Worm (Caenorhabditis elegans) whole organism, L1 larva: Measurements from ENCODE around the gene git-1.
A peak's percentile ranks its signal among the peaks of the same experiment; 100 is the strongest.

Experiments used
- F16B12.6 ChIP-seq: fragments of 150-350 bp; optimal IDR thresholded peaks from 2 replicates; lab custom pipeline; 2014; ENCODE audit warnings: missing biosample characterization, missing genetic modification characterization
- aly-2 ChIP-seq: fragments of 150-350 bp; optimal IDR thresholded peaks from 2 replicates; lab custom pipeline; 2014; ENCODE audit warnings: missing biosample characterization, missing genetic modification characterization
- ceh-82 ChIP-seq, 3 experiments: fragments of 150-350 bp in 1 of 3; sonication (generic microtip) in 2 of 3; optimal IDR thresholded peaks; 2 replicates each; lab custom pipeline; 2014 to 2017; ENCODE audit warnings: missing biosample characterization in 3 of 3, missing genetic modification characterization in 3 of 3
- dpl-1 ChIP-seq, 3 experiments: fragments of 150-350 bp in 2 of 3; sonication (generic microtip) in 1 of 3; optimal IDR thresholded peaks; 2 replicates each; lab custom pipeline; 2014 to 2017; ENCODE audit warnings: missing biosample characterization in 3 of 3, missing genetic modification characterization in 3 of 3, missing genetic modification reagents in 3 of 3
- fkh-10 ChIP-seq: sonication (generic microtip); optimal IDR thresholded peaks from 2 replicates; lab custom pipeline; 2017; ENCODE audit warnings: missing biosample characterization, missing genetic modification reagents, missing genetic modification characterization
- fkh-8 ChIP-seq: sonication (generic microtip); optimal IDR thresholded peaks from 2 replicates; lab custom pipeline; 2016; ENCODE audit warnings: mild to moderate bottlenecking, missing genetic modification characterization, missing compliant biosample characterization
- nhr-11 ChIP-seq: fragments of 150-350 bp; optimal IDR thresholded peaks from 2 replicates; lab custom pipeline; 2014; ENCODE audit warnings: missing biosample characterization, missing genetic modification characterization
- nhr-19 ChIP-seq: fragments of 200-800 bp; sonication (Bioruptor generic); conservative IDR thresholded peaks from 2 replicates; pipeline ENCODE4 v1.3.6; 2022; ENCODE audit warnings: missing genetic modification characterization, missing compliant biosample characterization
- nhr-90 ChIP-seq: sonication (generic microtip); optimal IDR thresholded peaks from 2 replicates; lab custom pipeline; 2016; ENCODE audit warnings: mild to moderate bottlenecking, missing genetic modification characterization, missing compliant biosample characterization; ENCODE audit not compliant: poor library complexity
- unc-62 ChIP-seq: fragments of 150-350 bp; optimal IDR thresholded peaks from 2 replicates; lab custom pipeline; 2014; ENCODE audit warnings: missing biosample characterization, missing genetic modification reagents, missing genetic modification characterization

- TF ChIP-seq dpl-1 (GFP tag; optimal IDR thresholded peaks at IDR 0.05; lab: Kevin White, UChicago): no peak
- TF ChIP-seq unc-62: no peak
- no peak for TF ChIP-seq ceh-82 (tag; optimal IDR thresholded peaks at IDR 0.05; lab: Kevin White, UChicago)
- no peak for TF ChIP-seq fkh-10 (GFP tag; lab: Kevin White, UChicago)
- TF ChIP-seq aly-2 (tag; lab: Kevin White, UChicago): no peak
- no peak for TF ChIP-seq F16B12.6 (tag; lab: Kevin White, UChicago)
- TF ChIP-seq nhr-90: peak; percentile 21
- TF ChIP-seq nhr-19 (GFP tag; lab: Robert Waterston, UW): no peak
- no peak for TF ChIP-seq fkh-8
- TF ChIP-seq nhr-11 (tag; lab: Kevin White, UChicago): no peak
Observed at ce11 chrX:10480563-10481290, 44.0 kb upstream of the git-1 start, which contains the start of gene elt-2.
